Worm (Caenorhabditis elegans) whole organism, L4 larva: ENCODE results near the gene tig-2.

Experiments
- D1046.2 ChIP-seq: fragments of 200-800 bp; sonication (Bioruptor generic); IDR thresholded peaks from 2 replicates; pipeline ENCODE4 v1.3.6; 2022; ENCODE audit warnings: missing genetic modification characterization, missing compliant biosample characterization
- F10B5.3 ChIP-seq: sonication (generic microtip); optimal IDR thresholded peaks from 2 replicates; lab custom pipeline; 2016; ENCODE audit warnings: mild to moderate bottlenecking, missing genetic modification characterization, missing compliant biosample characterization
- F26F4.8 ChIP-seq: fragments of 200-800 bp; sonication (Bioruptor generic); conservative IDR thresholded peaks from 2 replicates; pipeline ENCODE4 v1.3.6; 2022; ENCODE audit warnings: missing genetic modification characterization, missing compliant biosample characterization
- T26A8.4 ChIP-seq: fragments of 200-800 bp; sonication (Bioruptor generic); IDR thresholded peaks from 2 replicates; pipeline ENCODE4 v1.3.6; 2022; ENCODE audit warnings: missing genetic modification characterization, missing compliant biosample characterization
- Y48G9A.11 ChIP-seq: fragments of 200-800 bp; sonication (Bioruptor generic); IDR thresholded peaks from 2 replicates; pipeline ENCODE4 v1.3.6; 2022; ENCODE audit warnings: missing genetic modification reagents, missing genetic modification characterization, missing compliant biosample characterization
- aha-1 ChIP-seq: fragments of 150-350 bp; peaks from one replicate; lab custom pipeline; 2014; ENCODE audit warnings: missing biosample characterization, missing genetic modification characterization
- aly-2 ChIP-seq: sonication (generic microtip); optimal IDR thresholded peaks from 2 replicates; lab custom pipeline; 2018; ENCODE audit warnings: missing biosample characterization, missing genetic modification characterization
- ama-1 ChIP-seq: fragments of 150-350 bp; optimal IDR thresholded peaks from 2 replicates; lab custom pipeline; 2014; ENCODE audit warnings: inconsistent platforms, mixed read lengths
- ceh-44 ChIP-seq: fragments of 200-800 bp; sonication (Bioruptor generic); IDR thresholded peaks from 2 replicates; pipeline ENCODE4 v1.3.6; 2022; ENCODE audit warnings: missing genetic modification reagents, missing genetic modification characterization, missing compliant biosample characterization
- ceh-82 ChIP-seq: sonication (generic microtip); optimal IDR thresholded peaks from 2 replicates; lab custom pipeline; 2017; ENCODE audit warnings: missing biosample characterization, missing genetic modification characterization
- ces-1 ChIP-seq: fragments of 150-350 bp; sonication (generic microtip); optimal IDR thresholded peaks from 4 replicates; lab custom pipeline; 2014; ENCODE audit warnings: missing biosample characterization, missing genetic modification reagents, missing genetic modification characterization
- cey-2 ChIP-seq: sonication (generic microtip); optimal IDR thresholded peaks from 3 replicates; lab custom pipeline; 2017; ENCODE audit warnings: missing genetic modification characterization, mild to moderate bottlenecking, missing compliant biosample characterization, antibody characterized with exemption, borderline replicate concordance; ENCODE audit not compliant: insufficient read depth
- daf-16 ChIP-seq, 3 experiments: sonication (generic microtip); optimal IDR thresholded peaks; 2 replicates each; lab custom pipeline; 2016 to 2017; ENCODE audit warnings: missing genetic modification characterization in 3 of 3, missing genetic modification reagents in 3 of 3, mild to moderate bottlenecking in 2 of 3, missing compliant biosample characterization in 2 of 3, missing biosample characterization in 1 of 3, moderate library complexity in 1 of 3
- daf-8 ChIP-seq: fragments of 200-800 bp; sonication (Bioruptor generic); IDR thresholded peaks from 2 replicates; pipeline ENCODE4 v1.3.6; 2022; ENCODE audit warnings: missing genetic modification characterization, missing compliant biosample characterization
- egl-43 ChIP-seq: fragments of 200-800 bp; sonication (Bioruptor generic); IDR thresholded peaks from 2 replicates; pipeline ENCODE4 v1.3.6; 2022; ENCODE audit warnings: missing genetic modification reagents, missing genetic modification characterization, missing compliant biosample characterization
- hlh-30 ChIP-seq: sonication (generic microtip); optimal IDR thresholded peaks from 2 replicates; lab custom pipeline; 2017; ENCODE audit warnings: antibody characterized with exemption, mild to moderate bottlenecking, missing genetic modification characterization, missing compliant biosample characterization; ENCODE audit not compliant: insufficient read depth
- jun-1 ChIP-seq: fragments of 150-350 bp; optimal IDR thresholded peaks from 2 replicates; lab custom pipeline; 2014; ENCODE audit warnings: missing biosample characterization, missing genetic modification reagents, missing genetic modification characterization
- lim-7 ChIP-seq: fragments of 200-800 bp; sonication (Bioruptor generic); IDR thresholded peaks from 2 replicates; pipeline ENCODE4 v1.3.6; 2022; ENCODE audit warnings: missing genetic modification characterization, missing compliant biosample characterization
- lin-1 ChIP-seq: fragments of 200-800 bp; sonication (Bioruptor generic); IDR thresholded peaks from 2 replicates; pipeline ENCODE4 v1.3.6; 2022; ENCODE audit warnings: missing genetic modification reagents, missing genetic modification characterization, missing compliant biosample characterization
- lin-39 ChIP-seq: fragments of 150-350 bp; optimal IDR thresholded peaks from 2 replicates; lab custom pipeline; 2014; ENCODE audit warnings: missing biosample characterization, missing genetic modification reagents, missing genetic modification characterization
- lsy-2 ChIP-seq, 2 experiments: fragments of 150-350 bp in 1 of 2; sonication (generic microtip) in 1 of 2; optimal IDR thresholded peaks; 2 replicates each; lab custom pipeline; 2014 to 2017; ENCODE audit warnings: missing biosample characterization in 2 of 2, missing genetic modification characterization in 2 of 2
- madf-9 ChIP-seq: fragments of 200-800 bp; sonication (Bioruptor generic); conservative IDR thresholded peaks from 2 replicates; pipeline ENCODE4 v1.3.6; 2022; ENCODE audit warnings: missing genetic modification reagents, missing genetic modification characterization, missing compliant biosample characterization
- mdt-29 ChIP-seq: fragments of 200-800 bp; sonication (Bioruptor generic); IDR thresholded peaks from 2 replicates; pipeline ENCODE4 v1.3.6; 2022; ENCODE audit warnings: missing genetic modification reagents, missing genetic modification characterization, missing compliant biosample characterization
- mep-1 ChIP-seq: fragments of 150-350 bp; sonication (generic microtip); optimal IDR thresholded peaks from 3 replicates; lab custom pipeline; 2014; ENCODE audit warnings: missing biosample characterization, missing genetic modification characterization
- nhr-102 ChIP-seq: sonication (generic microtip); optimal IDR thresholded peaks from 2 replicates; lab custom pipeline; 2016; ENCODE audit warnings: mild to moderate bottlenecking, missing genetic modification characterization, moderate library complexity, missing compliant biosample characterization
- nhr-11 ChIP-seq: fragments of 150-350 bp; optimal IDR thresholded peaks from 2 replicates; lab custom pipeline; 2014; ENCODE audit warnings: missing biosample characterization, missing genetic modification characterization
- nhr-237 ChIP-seq: sonication (generic microtip); optimal IDR thresholded peaks from 2 replicates; lab custom pipeline; 2017; ENCODE audit warnings: missing biosample characterization, missing genetic modification characterization
- nhr-42 ChIP-seq: fragments of 200-800 bp; sonication (Bioruptor generic); IDR thresholded peaks from 2 replicates; pipeline ENCODE4 v1.3.6; 2022; ENCODE audit warnings: missing genetic modification characterization, missing compliant biosample characterization
- nhr-76 ChIP-seq: fragments of 150-350 bp; optimal IDR thresholded peaks from 2 replicates; lab custom pipeline; 2014; ENCODE audit warnings: missing biosample characterization, missing genetic modification characterization
- nhr-77 ChIP-seq: fragments of 150-350 bp; optimal IDR thresholded peaks from 2 replicates; lab custom pipeline; 2014; ENCODE audit warnings: missing biosample characterization, missing genetic modification characterization
- rbr-2 ChIP-seq: sonication (generic microtip); optimal IDR thresholded peaks from 2 replicates; lab custom pipeline; 2016; ENCODE audit warnings: missing genotype, missing genetic modification characterization, missing compliant biosample characterization
- saeg-2 ChIP-seq: fragments of 200-800 bp; sonication (Bioruptor generic); IDR thresholded peaks from 2 replicates; pipeline ENCODE4 v1.3.6; 2022; ENCODE audit warnings: missing genetic modification reagents, missing genetic modification characterization, missing compliant biosample characterization
- sdz-12 ChIP-seq: fragments of 200-800 bp; sonication (Bioruptor generic); optimal IDR thresholded peaks from 2 replicates; lab custom pipeline; 2018; ENCODE audit warnings: mild to moderate bottlenecking, missing genetic modification characterization, missing compliant biosample characterization
- set-16 ChIP-seq: fragments of 200-800 bp; sonication (Bioruptor generic); IDR thresholded peaks from 2 replicates; pipeline ENCODE4 v1.3.6; 2022; ENCODE audit warnings: missing genetic modification reagents, missing genetic modification characterization, missing compliant biosample characterization
- snpc-1.2 ChIP-seq: fragments of 200-800 bp; sonication (Bioruptor generic); IDR thresholded peaks from 2 replicates; pipeline ENCODE4 v1.3.6; 2022; ENCODE audit warnings: missing genetic modification reagents, missing genetic modification characterization, missing compliant biosample characterization
- snpc-4 ChIP-seq: fragments of 150-350 bp; optimal IDR thresholded peaks from 2 replicates; lab custom pipeline; 2014; ENCODE audit warnings: missing biosample characterization, missing genetic modification characterization
- spr-1 ChIP-seq: sonication (generic microtip); optimal IDR thresholded peaks from 2 replicates; lab custom pipeline; 2016; ENCODE audit warnings: mild to moderate bottlenecking, missing genetic modification characterization, missing compliant biosample characterization
- tra-1 ChIP-seq: fragments of 200-800 bp; sonication (Bioruptor generic); IDR thresholded peaks from 2 replicates; pipeline ENCODE4 v1.3.6; 2022; ENCODE audit warnings: missing genetic modification reagents, missing genetic modification characterization, missing compliant biosample characterization
- unc-39 ChIP-seq: sonication (generic microtip); optimal IDR thresholded peaks from 2 replicates; lab custom pipeline; 2017; ENCODE audit warnings: missing biosample characterization, missing genetic modification characterization
- unc-62 ChIP-seq, 3 experiments: fragments of 150-350 bp in 1 of 3; sonication (generic microtip); optimal IDR thresholded peaks in 2 of 3; peaks in 1 of 3; 1 replicate in 1 of 3; 2 replicates in 2 of 3; lab custom pipeline; 2014 to 2017; ENCODE audit warnings: missing biosample characterization in 3 of 3, missing genetic modification characterization in 3 of 3, missing genetic modification reagents in 3 of 3, missing genotype in 1 of 3
- zip-11 ChIP-seq: fragments of 200-800 bp; sonication (Bioruptor generic); IDR thresholded peaks from 2 replicates; pipeline ENCODE4 v1.3.6; 2022; ENCODE audit warnings: missing genetic modification characterization, missing compliant biosample characterization

The tig-2 gene

DNA sequence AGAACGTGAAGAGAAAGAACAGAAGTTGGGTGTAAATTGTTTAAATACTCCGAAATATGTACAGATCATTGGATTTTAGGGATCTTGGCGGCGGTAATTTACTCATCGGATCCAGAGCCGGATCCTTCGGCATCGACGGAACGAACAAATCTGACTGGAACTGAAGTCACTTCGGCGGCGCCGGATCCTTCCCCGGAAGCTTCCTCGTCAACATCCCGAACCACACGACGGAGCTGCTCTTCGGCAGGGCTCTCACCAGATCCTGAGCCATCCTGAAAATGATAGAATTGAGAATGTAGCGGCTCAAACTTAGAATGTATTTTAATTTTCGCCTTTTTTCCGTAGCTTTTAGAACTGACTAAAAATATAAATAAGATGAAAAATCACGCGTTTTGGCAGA, 38.3 kb downstream of the tig-2 start:
- TF ChIP-seq set-16 (GFP tag; lab: Robert Waterston, UW) (peak; percentile 70; the same call in 1 of the 2 replicates), unc-62 (GFP tag; optimal IDR thresholded peaks at IDR 0.05 in 1 of 2; lab: Kevin White, UChicago) (peak in 1 of 2 experiments; percentile 88), unc-62 (tag; optimal IDR thresholded peaks at IDR 0.05; lab: Kevin White, UChicago) (no peak), ces-1 (no peak)

DNA sequence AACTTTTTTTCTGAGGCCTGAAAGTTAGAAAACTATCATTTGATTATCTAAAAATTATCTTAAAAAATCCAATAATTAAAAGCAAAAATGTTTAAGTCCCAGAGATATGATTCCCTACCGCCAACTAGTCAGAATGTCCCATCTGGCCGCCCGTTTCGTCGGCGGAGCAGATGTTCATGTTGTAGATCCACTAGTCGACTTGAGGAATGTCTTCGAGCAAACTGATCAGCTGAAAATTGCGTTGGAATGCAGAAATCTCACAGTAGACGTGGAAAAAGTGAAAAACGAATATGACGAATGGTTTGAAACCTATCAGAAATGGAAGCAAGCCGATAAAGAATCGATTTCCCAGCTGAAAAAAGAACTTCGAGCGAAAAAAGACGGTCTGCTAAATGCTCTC, 40.7 kb downstream of the tig-2 start, which contains the start of gene K03B4.1:
Gene K03B4.1, plus strand, starts transcription at position 97 of the 400 bp plus-strand sequence.
- peak; percentile 72 for TF ChIP-seq sdz-12 (GFP tag; lab: Kevin White, UChicago)
- no peak for TF ChIP-seq madf-9
- TF ChIP-seq lsy-2 (tag; optimal IDR thresholded peaks at IDR 0.05; lab: Kevin White, UChicago) = peak in 1 of 2 experiments; percentile 14
- no peak for TF ChIP-seq ceh-44 (GFP tag; lab: Robert Waterston, UW)
- peak; percentile 42 for TF ChIP-seq ama-1 (lab: Kevin White, UChicago)
- TF ChIP-seq snpc-4 = no peak
- no peak for TF ChIP-seq aly-2
- peak; percentile 30; the same call in 1 of the 2 replicates for TF ChIP-seq T26A8.4 (GFP tag; lab: Robert Waterston, UW)
- no peak for TF ChIP-seq lin-39 (tag; lab: Kevin White, UChicago)
- no peak for TF ChIP-seq snpc-1.2 (GFP tag; lab: Robert Waterston, UW)
- TF ChIP-seq nhr-102 (tag; lab: Kevin White, UChicago) = peak; percentile 11
- TF ChIP-seq saeg-2 (GFP tag; lab: Robert Waterston, UW) = 0 out of 2 replicates have a peak, but pooled peaks have one; percentile 30

DNA sequence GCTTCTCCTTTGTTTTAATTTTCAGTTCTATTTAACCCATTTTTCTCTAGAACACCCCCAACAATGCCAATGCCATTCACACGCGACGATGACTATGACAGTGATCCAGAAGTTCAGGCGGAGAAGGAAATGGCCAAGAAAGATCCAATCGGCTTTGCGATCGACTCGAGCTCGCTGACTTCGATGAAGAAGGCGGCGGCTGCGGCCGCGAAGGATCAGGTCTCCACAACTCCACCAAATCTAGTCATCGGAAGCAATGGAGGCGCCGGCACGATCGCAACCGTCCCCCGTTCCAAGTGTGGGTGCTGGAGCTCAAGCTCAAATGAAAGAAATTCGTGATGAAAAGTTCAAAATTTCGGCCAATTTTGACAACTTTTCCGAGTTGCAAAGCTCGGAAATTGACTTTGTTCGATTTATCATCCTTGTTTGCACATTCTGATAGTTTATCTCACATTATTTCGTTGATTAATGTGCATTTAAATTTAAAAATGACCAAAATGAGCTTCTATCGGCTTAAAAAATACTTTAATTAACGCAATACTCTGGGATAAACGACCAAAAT, 41.9 kb downstream of the tig-2 start, which contains the start of gene K03B4.2:
Gene K03B4.2, plus strand, starts transcription at position 51 of the 562 bp plus-strand sequence.
- TF ChIP-seq daf-16 (GFP tag; optimal IDR thresholded peaks at IDR 0.05; lab: Kevin White, UChicago) (no peak), daf-16 (tag; optimal IDR thresholded peaks at IDR 0.05; lab: Kevin White, UChicago) (peak; percentile 19), nhr-237 (tag; lab: Kevin White, UChicago) (no peak), lim-7 (peak; percentile 55), F26F4.8 (GFP tag; lab: Robert Waterston, UW) (0 out of 2 replicates have a peak, but pooled peaks have one; percentile 26), Y48G9A.11 (peak; percentile 66; the same call in 1 of the 2 replicates), egl-43 (GFP tag; lab: Robert Waterston, UW) (0 out of 2 replicates have a peak, but pooled peaks have one; percentile 33), T26A8.4 (GFP tag; lab: Robert Waterston, UW) (0 out of 2 replicates have a peak, but pooled peaks have one; percentile 21), ama-1 (lab: Kevin White, UChicago) (peak; percentile 5), set-16 (GFP tag; lab: Robert Waterston, UW) (peak; percentile 86), nhr-42 (no peak), mep-1 (tag; lab: Kevin White, UChicago) (no peak), zip-11 (GFP tag; lab: Robert Waterston, UW) (no peak), aha-1 (tag; lab: Kevin White, UChicago) (peak; percentile 94), D1046.2 (GFP tag; lab: Robert Waterston, UW) (0 out of 2 replicates have a peak, but pooled peaks have one; percentile 48), ces-1 (no peak)

DNA sequence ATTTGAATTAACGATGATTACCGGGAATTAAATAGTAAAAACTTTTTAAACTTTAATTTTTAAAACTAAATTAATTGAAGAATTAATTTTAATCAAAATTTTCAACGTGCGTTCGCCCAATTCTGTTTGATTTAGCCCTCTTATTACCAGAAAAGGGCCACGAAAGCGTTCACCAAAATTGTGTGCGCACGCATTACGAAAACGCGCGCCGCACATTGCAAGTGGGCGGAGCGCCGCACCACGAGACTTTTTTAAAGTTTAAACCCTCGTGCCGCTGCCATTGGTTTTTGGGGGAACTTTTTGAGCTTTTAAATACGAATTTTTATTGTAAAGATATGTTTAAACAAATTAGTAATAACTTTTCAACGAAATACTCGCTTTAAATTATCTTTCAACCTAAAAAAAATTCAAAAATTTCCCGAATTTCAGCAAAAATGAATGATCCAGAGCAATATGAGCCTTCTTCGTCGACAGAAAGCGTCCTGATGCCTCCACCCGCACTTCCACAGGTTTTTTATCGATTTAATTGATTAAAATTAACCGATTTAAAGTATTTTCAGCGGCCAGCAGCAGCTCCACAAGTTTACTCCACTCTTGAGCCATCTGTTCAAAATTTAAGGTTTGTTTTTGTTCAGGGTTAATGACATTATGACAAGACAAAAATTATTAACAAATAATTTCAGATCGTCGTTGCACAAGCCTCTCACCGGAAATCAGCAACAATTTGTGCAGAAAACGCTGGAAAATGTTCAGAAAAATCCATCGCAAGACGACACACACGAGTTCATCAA, 43.1 kb downstream of the tig-2 start, which contains the start of gene taf-10:
Gene taf-10, plus strand, starts transcription at position 424 of the 791 bp plus-strand sequence.
- TF ChIP-seq cey-2 (no peak), hlh-30 (peak; percentile 98), spr-1 (tag; lab: Kevin White, UChicago) (no peak), D1046.2 (GFP tag; lab: Robert Waterston, UW) (no peak), mdt-29 (GFP tag; lab: Robert Waterston, UW) (no peak), unc-39 (tag; lab: Kevin White, UChicago) (no peak), ces-1 (no peak), F10B5.3 (no peak), nhr-11 (tag; lab: Kevin White, UChicago) (no peak), nhr-77 (tag; lab: Kevin White, UChicago) (no peak), lin-1 (GFP tag; lab: Robert Waterston, UW) (no peak), jun-1 (tag; lab: Kevin White, UChicago) (no peak), nhr-42 (no peak), tra-1 (no peak), lsy-2 (tag; optimal IDR thresholded peaks at IDR 0.05; lab: Kevin White, UChicago) (peak in 1 of 2 experiments; percentile 60), daf-8 (GFP tag; lab: Robert Waterston, UW) (no peak), Y48G9A.11 (no peak), ama-1 (lab: Kevin White, UChicago) (no peak), ceh-82 (tag; lab: Kevin White, UChicago) (no peak), nhr-76 (tag; lab: Kevin White, UChicago) (no peak), rbr-2 (peak; percentile 37), T26A8.4 (GFP tag; lab: Robert Waterston, UW) (no peak)
